Fruit fly (Drosophila melanogaster): ENCODE measurements around the gene mEFG1.
A peak's percentile ranks its signal among the peaks of the same experiment; 100 is the strongest.

Gene mEFG1

dm6 chr2L:7189674-7190073 is 33.2 kb downstream of the mEFG1 start, which contains the start of gene CG4496 (continued):
- TF ChIP-seq cyc (GFP tag; optimal IDR thresholded peaks at IDR 0.05), result no peak
- TF ChIP-seq CG10631 (GFP tag; optimal IDR thresholded peaks at IDR 0.05), result peak; percentile 26
- TF ChIP-seq esn (GFP tag; optimal IDR thresholded peaks at IDR 0.05), result no peak
- no peak for TF ChIP-seq CG7368 (GFP tag; optimal IDR thresholded peaks at IDR 0.05)
- no peak for TF ChIP-seq CG34406 (GFP tag; optimal IDR thresholded peaks at IDR 0.05)
- 0 out of 2 replicates have a peak, but pooled peaks have one; percentile 12 for TF ChIP-seq CG11294 (GFP tag; IDR thresholded peaks at IDR 0.05)
- TF ChIP-seq acj6 (GFP tag; optimal IDR thresholded peaks at IDR 0.05), result peak; percentile 3
- TF ChIP-seq Gug (GFP tag; IDR thresholded peaks at IDR 0.05), result no peak
- peak; percentile 19 for TF ChIP-seq CG6854 (GFP tag; optimal IDR thresholded peaks at IDR 0.05)
- TF ChIP-seq CG6808 (GFP tag; optimal IDR thresholded peaks at IDR 0.05), result peak; percentile 7
- peak; percentile 28 for TF ChIP-seq net (GFP tag; optimal IDR thresholded peaks at IDR 0.05)
- peak; percentile 65 for TF ChIP-seq CG16779 (tag; optimal IDR thresholded peaks at IDR 0.05)
- peak; percentile 57 for TF ChIP-seq CG9139 (GFP tag; optimal IDR thresholded peaks at IDR 0.05)
- peak; percentile 74 for TF ChIP-seq Lpt (GFP tag; optimal IDR thresholded peaks at IDR 0.05)
- peak; percentile 57 for TF ChIP-seq CG3919 (GFP tag; optimal IDR thresholded peaks at IDR 0.05)
- TF ChIP-seq Hr39 (GFP tag; optimal IDR thresholded peaks at IDR 0.05), result no peak
- TF ChIP-seq CG8632 (GFP tag; optimal IDR thresholded peaks at IDR 0.05), result no peak
- no peak for TF ChIP-seq Blimp-1 (GFP tag; optimal IDR thresholded peaks at IDR 0.05)
- no peak for TF ChIP-seq CG11902 (GFP tag; optimal IDR thresholded peaks at IDR 0.05)
- TF ChIP-seq Eip78C (GFP tag), result peak; percentile 81
- TF ChIP-seq CG32006 (GFP tag; optimal IDR thresholded peaks at IDR 0.05), result no peak

DNA sequence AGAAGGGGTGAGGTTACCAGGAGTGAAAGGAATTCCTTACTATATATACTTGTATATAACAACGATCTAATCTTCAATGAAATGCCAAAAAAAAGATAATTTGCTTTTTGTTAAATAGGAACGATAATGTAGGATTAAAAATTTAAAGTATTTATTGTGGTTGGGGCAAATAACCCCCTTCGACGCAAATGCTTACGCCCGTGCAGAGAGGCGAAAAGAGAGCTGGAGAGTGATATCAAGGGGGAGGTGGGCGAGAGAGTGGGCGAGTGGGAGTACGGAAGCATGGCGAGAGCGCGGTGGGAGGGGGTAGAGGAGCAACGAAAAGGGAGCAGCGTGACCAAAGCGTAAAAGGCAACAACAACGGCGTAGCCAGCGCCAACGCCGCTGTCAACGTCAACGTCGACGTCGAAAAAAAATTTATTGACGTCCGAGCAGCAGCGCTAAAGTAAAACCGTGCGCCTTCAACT is 34.3 kb downstream of the mEFG1 start:
- TF ChIP-seq CG10669 (GFP tag; optimal IDR thresholded peaks at IDR 0.05) (peak; percentile 100), Eip93F (GFP tag; optimal IDR thresholded peaks at IDR 0.05) (peak; percentile 99), CG11762 (GFP tag; optimal IDR thresholded peaks at IDR 0.05; ENCODE audit: insufficient read depth) (peak; percentile 99), lz (GFP tag; optimal IDR thresholded peaks at IDR 0.05) (peak; percentile 100), CG6854 (GFP tag; optimal IDR thresholded peaks at IDR 0.05) (peak; percentile 99), Lpt (GFP tag; optimal IDR thresholded peaks at IDR 0.05) (peak; percentile 100), Blimp-1 (GFP tag; optimal IDR thresholded peaks at IDR 0.05) (peak; percentile 98), CG8319 (GFP tag; optimal IDR thresholded peaks at IDR 0.05) (peak; percentile 99), esn (GFP tag; optimal IDR thresholded peaks at IDR 0.05) (peak; percentile 100), CG6163 (GFP tag; IDR thresholded peaks at IDR 0.05) (peak; percentile 100), vri (GFP tag; optimal IDR thresholded peaks at IDR 0.05) (peak; percentile 98), dac (GFP tag; optimal IDR thresholded peaks at IDR 0.05) (peak; percentile 100), pdm3 (GFP tag; optimal IDR thresholded peaks at IDR 0.05) (peak; percentile 100), fd85E (GFP tag; optimal IDR thresholded peaks at IDR 0.05) (peak; percentile 97), Hr38 (GFP tag; optimal IDR thresholded peaks at IDR 0.05) (peak; percentile 86), Hr4 (GFP tag; optimal IDR thresholded peaks at IDR 0.05) (peak; percentile 100), dsx (GFP tag; optimal IDR thresholded peaks at IDR 0.05; ENCODE audit: poor library complexity, severe bottlenecking) (peak; percentile 98), topi (GFP tag; optimal IDR thresholded peaks at IDR 0.05) (peak; percentile 100), CG10631 (GFP tag; optimal IDR thresholded peaks at IDR 0.05) (peak; percentile 100), CG3032 (tag; optimal IDR thresholded peaks at IDR 0.05) (peak; percentile 100), Hr39 (GFP tag; optimal IDR thresholded peaks at IDR 0.05) (peak; percentile 99), CG16779 (tag; optimal IDR thresholded peaks at IDR 0.05) (peak; percentile 99), Eip75B (GFP tag; optimal IDR thresholded peaks at IDR 0.05) (peak; percentile 99), achi (GFP tag; optimal IDR thresholded peaks at IDR 0.05) (peak; percentile 99), CG11902 (GFP tag; optimal IDR thresholded peaks at IDR 0.05) (peak; percentile 100), salr (GFP tag; optimal IDR thresholded peaks at IDR 0.05) (peak; percentile 99 to 100), Met (GFP tag; optimal IDR thresholded peaks at IDR 0.05) (peak; percentile 100), net (GFP tag; optimal IDR thresholded peaks at IDR 0.05) (peak; percentile 100), Ets21C (GFP tag; optimal IDR thresholded peaks at IDR 0.05) (peak; percentile 99), CG34406 (GFP tag; optimal IDR thresholded peaks at IDR 0.05) (peak; percentile 100), CG4318 (GFP tag; optimal IDR thresholded peaks at IDR 0.05) (peak; percentile 100), CG11294 (GFP tag; IDR thresholded peaks at IDR 0.05) (peak; percentile 100), ss (GFP tag; optimal IDR thresholded peaks at IDR 0.05) (peak; percentile 99), Ets96B (tag; optimal IDR thresholded peaks at IDR 0.05) (peak; percentile 99), svp (GFP tag) (peak; percentile 100), Sox14 (GFP tag; optimal IDR thresholded peaks at IDR 0.05) (peak; percentile 100), acj6 (GFP tag; optimal IDR thresholded peaks at IDR 0.05) (peak; percentile 100), CG8119 (GFP tag; IDR thresholded peaks at IDR 0.05) (peak; percentile 100), Eip78C (GFP tag) (peak; percentile 100), Sox102F (GFP tag; optimal IDR thresholded peaks at IDR 0.05) (peak; percentile 100), CG8632 (GFP tag; optimal IDR thresholded peaks at IDR 0.05) (peak; percentile 100)
